Worm (Caenorhabditis elegans): ENCODE measurements around the gene mec-7.

mec-7 gene

ce11 chrX:7791802-7792201 is 15.3 kb upstream of the mec-7 start:
- TF ChIP-seq ama-1 (optimal IDR thresholded peaks at IDR 0.05) (no peak), scrt-1 (GFP tag; IDR thresholded peaks at IDR 0.05) (no peak), B0310.2 (tag; optimal IDR thresholded peaks at IDR 0.05) (no peak), ceh-13 (GFP tag; optimal IDR thresholded peaks at IDR 0.05) (no peak), tbx-37 (GFP tag; conservative IDR thresholded peaks at IDR 0.05) (no peak), aly-1 (tag; optimal IDR thresholded peaks at IDR 0.05) (no peak), pes-1 (GFP tag; IDR thresholded peaks at IDR 0.05) (no peak), hnd-1 (tag; optimal IDR thresholded peaks at IDR 0.05) (no peak), ets-7 (tag; optimal IDR thresholded peaks at IDR 0.05) (no peak), tra-4 (tag; optimal IDR thresholded peaks at IDR 0.05) (no peak), F13C5.2 (tag; optimal IDR thresholded peaks at IDR 0.05) (no peak), ceh-36 (tag; optimal IDR thresholded peaks at IDR 0.05) (no peak), tbx-11 (GFP tag; IDR thresholded peaks at IDR 0.05) (no peak), hmg-4 (GFP tag; optimal IDR thresholded peaks at IDR 0.05) (no peak), hmbx-1 (tag; optimal IDR thresholded peaks at IDR 0.05) (no peak), sea-1 (GFP tag; conservative IDR thresholded peaks at IDR 0.05) (no peak), flt-1 (GFP tag; IDR thresholded peaks at IDR 0.05) (no peak)

ce11 chrX:7787885-7788353 is 11.4 kb upstream of the mec-7 start, which contains the start of gene ZK154.5:
TSS of gene ZK154.5 (minus strand) at chrX:7787935.
- no peak for TF ChIP-seq scrt-1 (GFP tag; IDR thresholded peaks at IDR 0.05)
- TF ChIP-seq tra-4 (tag; optimal IDR thresholded peaks at IDR 0.05) = no peak
- no peak for TF ChIP-seq pes-1 (GFP tag; IDR thresholded peaks at IDR 0.05)
- TF ChIP-seq ceh-36 (tag; optimal IDR thresholded peaks at IDR 0.05) = no peak
- peak; percentile 57 for TF ChIP-seq hmg-4 (GFP tag; optimal IDR thresholded peaks at IDR 0.05)
- no peak for TF ChIP-seq ceh-13 (GFP tag; optimal IDR thresholded peaks at IDR 0.05)
- TF ChIP-seq B0310.2 (tag; optimal IDR thresholded peaks at IDR 0.05) = no peak
- TF ChIP-seq hmbx-1 (tag; optimal IDR thresholded peaks at IDR 0.05) = no peak
- TF ChIP-seq ama-1 (optimal IDR thresholded peaks at IDR 0.05) = no peak
- no peak for TF ChIP-seq aly-1 (tag; optimal IDR thresholded peaks at IDR 0.05)
- peak; percentile 14 for TF ChIP-seq F13C5.2 (tag; optimal IDR thresholded peaks at IDR 0.05)
- no peak for TF ChIP-seq hnd-1 (tag; optimal IDR thresholded peaks at IDR 0.05)
- TF ChIP-seq tbx-37 (GFP tag; conservative IDR thresholded peaks at IDR 0.05) = no peak

- no peak for TF ChIP-seq tbx-11 (GFP tag; IDR thresholded peaks at IDR 0.05)
- TF ChIP-seq hmg-4 (GFP tag; optimal IDR thresholded peaks at IDR 0.05) = peak; percentile 15
These were observed 5.9 kb upstream of the mec-7 start, which contains the start of gene ZK154.4 for ce11 chrX:7782389-7782788. TSS of gene ZK154.4 (minus strand) at chrX:7782415.

- TF ChIP-seq ceh-36 (tag; optimal IDR thresholded peaks at IDR 0.05) (no peak), F13C5.2 (tag; optimal IDR thresholded peaks at IDR 0.05) (no peak), hnd-1 (tag; optimal IDR thresholded peaks at IDR 0.05) (no peak), B0310.2 (tag; optimal IDR thresholded peaks at IDR 0.05) (no peak), ama-1 (optimal IDR thresholded peaks at IDR 0.05) (no peak), ets-7 (tag; optimal IDR thresholded peaks at IDR 0.05) (no peak), ceh-13 (GFP tag; optimal IDR thresholded peaks at IDR 0.05) (no peak)
These were observed 5.3 kb upstream of the mec-7 start for ce11 chrX:7781827-7782226.

- no peak for TF ChIP-seq tbx-11 (GFP tag; IDR thresholded peaks at IDR 0.05)
- TF ChIP-seq pes-1 (GFP tag; IDR thresholded peaks at IDR 0.05) = no peak
- no peak for TF ChIP-seq B0310.2 (tag; optimal IDR thresholded peaks at IDR 0.05)
- no peak for TF ChIP-seq hmg-4 (GFP tag; optimal IDR thresholded peaks at IDR 0.05)
- no peak for TF ChIP-seq tra-4 (tag; optimal IDR thresholded peaks at IDR 0.05)
- TF ChIP-seq flt-1 (GFP tag; IDR thresholded peaks at IDR 0.05) = no peak
- no peak for TF ChIP-seq aly-1 (tag; optimal IDR thresholded peaks at IDR 0.05)
- no peak for TF ChIP-seq ceh-13 (GFP tag; optimal IDR thresholded peaks at IDR 0.05)
These were observed 3.1 kb upstream of the mec-7 start, which contains the start of gene ZK154.1 for ce11 chrX:7779527-7780033. TSS of gene ZK154.1 (plus strand) at chrX:7779577.

- TF ChIP-seq tbx-11 (GFP tag; IDR thresholded peaks at IDR 0.05) (no peak), sea-1 (GFP tag; conservative IDR thresholded peaks at IDR 0.05) (no peak), ceh-36 (tag; optimal IDR thresholded peaks at IDR 0.05) (no peak), ets-7 (tag; optimal IDR thresholded peaks at IDR 0.05) (no peak), F13C5.2 (tag; optimal IDR thresholded peaks at IDR 0.05) (no peak), hmbx-1 (tag; optimal IDR thresholded peaks at IDR 0.05) (no peak), scrt-1 (GFP tag; IDR thresholded peaks at IDR 0.05) (no peak), ceh-13 (GFP tag; optimal IDR thresholded peaks at IDR 0.05) (no peak), hmg-4 (GFP tag; optimal IDR thresholded peaks at IDR 0.05) (no peak), tra-4 (tag; optimal IDR thresholded peaks at IDR 0.05) (no peak), aly-1 (tag; optimal IDR thresholded peaks at IDR 0.05) (no peak), hnd-1 (tag; optimal IDR thresholded peaks at IDR 0.05) (no peak), tbx-37 (GFP tag; conservative IDR thresholded peaks at IDR 0.05) (no peak), B0310.2 (tag; optimal IDR thresholded peaks at IDR 0.05) (no peak), flt-1 (GFP tag; IDR thresholded peaks at IDR 0.05) (no peak), pes-1 (GFP tag; IDR thresholded peaks at IDR 0.05) (no peak), ama-1 (optimal IDR thresholded peaks at IDR 0.05) (no peak)
These were observed 2.3 kb upstream of the mec-7 start for ce11 chrX:7778786-7779185.

ce11 chrX:7773714-7774318 is 2.7 kb downstream of the mec-7 start:
- TF ChIP-seq F13C5.2 (tag; optimal IDR thresholded peaks at IDR 0.05) (no peak), scrt-1 (GFP tag; IDR thresholded peaks at IDR 0.05) (no peak), pes-1 (GFP tag; IDR thresholded peaks at IDR 0.05) (0 out of 2 replicates have a peak, but pooled peaks have one; percentile 41), tbx-11 (GFP tag; IDR thresholded peaks at IDR 0.05) (no peak), ceh-36 (tag; optimal IDR thresholded peaks at IDR 0.05) (no peak), tra-4 (tag; optimal IDR thresholded peaks at IDR 0.05) (no peak)

ce11 chrX:7752770-7753169 is 23.7 kb downstream of the mec-7 start, which contains the start of gene deg-1:
TSS of gene deg-1 (plus strand) at chrX:7753070.
- no peak for TF ChIP-seq pes-1 (GFP tag; IDR thresholded peaks at IDR 0.05)
- TF ChIP-seq F13C5.2 (tag; optimal IDR thresholded peaks at IDR 0.05) = no peak
